Fruit fly (Drosophila melanogaster): ENCODE measurements around the gene wor.

DNA sequence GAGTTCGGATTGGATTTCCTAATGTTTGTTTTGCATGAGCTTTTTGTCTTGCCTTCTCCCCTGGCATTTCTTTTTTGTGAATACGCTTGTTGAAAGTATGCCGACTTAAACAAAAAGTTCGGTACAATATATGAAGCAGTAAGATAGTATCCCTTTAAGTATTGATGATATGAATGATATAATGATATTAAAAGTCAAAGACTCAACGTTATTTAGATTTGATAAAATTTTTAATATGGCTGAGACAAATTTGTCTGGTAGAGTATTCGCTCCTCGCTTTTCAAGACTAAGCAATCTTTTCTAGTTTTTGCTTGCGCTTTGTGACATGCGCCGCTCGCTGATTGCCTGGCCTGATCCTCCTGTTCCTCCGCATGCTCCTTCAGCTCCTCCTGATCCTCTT is 49.0 kb upstream of the wor start:
- TF ChIP-seq CG9948 (tag; optimal IDR thresholded peaks at IDR 0.05), result no peak
- TF ChIP-seq CG15710 (tag; optimal IDR thresholded peaks at IDR 0.05), result no peak
- no peak for TF ChIP-seq EcR (GFP tag; optimal IDR thresholded peaks at IDR 0.05)
- TF ChIP-seq Pif1B (GFP tag; optimal IDR thresholded peaks at IDR 0.05), result peak; percentile 13
